Fruit fly (Drosophila melanogaster) whole organism, embryonic: ENCODE results near the gene Unc50.

Experiments used
- CG10431 ChIP-seq: fragments of 200-800 bp; sonication (Bioruptor generic); optimal IDR thresholded peaks from 3 replicates; lab custom pipeline; 2018; ENCODE audit warnings: missing biosample characterization, mild to moderate bottlenecking, missing genetic modification characterization
- CG10979 ChIP-seq: fragments of 200-800 bp; sonication (Bioruptor generic); optimal IDR thresholded peaks from 2 replicates; lab custom pipeline; 2018; ENCODE audit warnings: missing biosample characterization, mild to moderate bottlenecking, missing genetic modification characterization, moderate library complexity
- CG12104 ChIP-seq: fragments of 200-800 bp; sonication (Bioruptor generic); optimal IDR thresholded peaks from 3 replicates; lab custom pipeline; 2016; ENCODE audit warnings: missing biosample characterization, missing genetic modification characterization
- CG12155 ChIP-seq: fragments of 200-800 bp; sonication (Bioruptor generic); optimal IDR thresholded peaks from 3 replicates; lab custom pipeline; 2016; ENCODE audit warnings: missing biosample characterization, missing genetic modification characterization
- CG14710 ChIP-seq: fragments of 200-800 bp; sonication (Bioruptor generic); optimal IDR thresholded peaks from 3 replicates; lab custom pipeline; 2019; ENCODE audit warnings: missing biosample characterization, mild to moderate bottlenecking, missing genetic modification characterization, moderate library complexity
- CG15514 ChIP-seq: fragments of 200-800 bp; sonication (Bioruptor generic); optimal IDR thresholded peaks from 3 replicates; lab custom pipeline; 2017; ENCODE audit warnings: missing biosample characterization, missing genetic modification characterization, mild to moderate bottlenecking, moderate library complexity, missing genetic modification reagents
- CG17359 ChIP-seq: fragments of 200-800 bp; sonication (Bioruptor generic); optimal IDR thresholded peaks from 3 replicates; lab custom pipeline; 2018; ENCODE audit warnings: missing biosample characterization, mild to moderate bottlenecking, missing genetic modification characterization, moderate library complexity
- CG17385 ChIP-seq: fragments of 200-800 bp; sonication (Bioruptor generic); optimal IDR thresholded peaks from 3 replicates; lab custom pipeline; 2018; ENCODE audit warnings: missing biosample characterization, mild to moderate bottlenecking, missing genetic modification characterization
- CG17912 ChIP-seq: fragments of 200-800 bp; sonication (Bioruptor generic); optimal IDR thresholded peaks from 2 replicates; lab custom pipeline; 2018; ENCODE audit warnings: missing biosample characterization, mild to moderate bottlenecking, missing genetic modification characterization
- CG2202 ChIP-seq: fragments of 200-800 bp; sonication (Bioruptor generic); optimal IDR thresholded peaks from 2 replicates; lab custom pipeline; 2018; ENCODE audit warnings: missing biosample characterization, mild to moderate bottlenecking, missing genetic modification characterization
- CG2678 ChIP-seq: fragments of 200-800 bp; sonication (Bioruptor generic); optimal IDR thresholded peaks from 3 replicates; lab custom pipeline; 2019; ENCODE audit warnings: missing biosample characterization, mild to moderate bottlenecking, missing genetic modification characterization, moderate library complexity
- CG4404 ChIP-seq: fragments of 200-800 bp; sonication (Bioruptor generic); IDR thresholded peaks from 2 replicates; pipeline ENCODE4 v1.3.6; 2022; ENCODE audit warnings: missing biosample characterization, missing genetic modification characterization
- CG4617 ChIP-seq: fragments of 200-800 bp; sonication (Bioruptor generic); optimal IDR thresholded peaks from 3 replicates; lab custom pipeline; 2016; ENCODE audit warnings: missing biosample characterization, missing genetic modification characterization, borderline replicate concordance
- CG8290 ChIP-seq, 3 experiments: fragments of 200-800 bp; sonication (Bioruptor generic); optimal IDR thresholded peaks; 2 replicates each; lab custom pipeline; 2016 to 2019; ENCODE audit warnings: missing biosample characterization in 3 of 3, missing genetic modification characterization in 3 of 3, mild to moderate bottlenecking in 2 of 3, moderate library complexity in 1 of 3
- CG9727 ChIP-seq: fragments of 200-800 bp; sonication (Bioruptor generic); optimal IDR thresholded peaks from 3 replicates; lab custom pipeline; 2017; ENCODE audit warnings: missing biosample characterization, mild to moderate bottlenecking, missing genetic modification characterization
- CG9817 ChIP-seq: fragments of 200-800 bp; sonication (Bioruptor generic); optimal IDR thresholded peaks from 2 replicates; lab custom pipeline; 2018; ENCODE audit warnings: missing biosample characterization, mild to moderate bottlenecking, missing genetic modification characterization, moderate library complexity
- CG9876 ChIP-seq: fragments of 200-800 bp; sonication (Bioruptor generic); optimal IDR thresholded peaks from 2 replicates; lab custom pipeline; 2016; ENCODE audit warnings: missing biosample characterization, missing genetic modification characterization
- Doc3 ChIP-seq: fragments of 200-800 bp; sonication (Bioruptor generic); IDR thresholded peaks from 3 replicates; pipeline ENCODE4 v1.3.6; 2022; ENCODE audit warnings: missing biosample characterization, missing genetic modification characterization; ENCODE audit not compliant: partially characterized antibody
- Dref ChIP-seq: fragments of 200-800 bp; sonication (Bioruptor generic); IDR thresholded peaks from 2 replicates; pipeline ENCODE4 v1.3.6; 2022; ENCODE audit warnings: missing biosample characterization, missing genetic modification characterization
- Ets97D ChIP-seq: fragments of 200-800 bp; sonication (Bioruptor generic); optimal IDR thresholded peaks from 3 replicates; lab custom pipeline; 2016; ENCODE audit warnings: missing biosample characterization, missing genetic modification characterization
- Fer1 ChIP-seq: fragments of 200-800 bp; sonication (Bioruptor generic); optimal IDR thresholded peaks from 2 replicates; lab custom pipeline; 2017; ENCODE audit warnings: missing biosample characterization, mild to moderate bottlenecking, missing genetic modification characterization
- Fer3 ChIP-seq: fragments of 200-800 bp; sonication (Bioruptor generic); optimal IDR thresholded peaks from 2 replicates; lab custom pipeline; 2018; ENCODE audit warnings: missing biosample characterization, mild to moderate bottlenecking, missing genetic modification characterization, moderate library complexity
- Gug ChIP-seq: fragments of 200-800 bp; sonication (Bioruptor generic); IDR thresholded peaks from 4 replicates; pipeline ENCODE4 v1.3.6; 2022; ENCODE audit warnings: missing biosample characterization, missing genetic modification characterization
- Hsf ChIP-seq: fragments of 200-800 bp; sonication (Bioruptor generic); optimal IDR thresholded peaks from 3 replicates; lab custom pipeline; 2016; ENCODE audit warnings: missing biosample characterization, missing genetic modification characterization
- Lhr ChIP-seq: fragments of 200-800 bp; sonication (Bioruptor generic); optimal IDR thresholded peaks from 3 replicates; lab custom pipeline; 2017; ENCODE audit warnings: mild to moderate bottlenecking, missing biosample characterization, missing genetic modification reagents, missing genetic modification characterization
- Lim3 ChIP-seq: fragments of 200-800 bp; sonication (Bioruptor generic); IDR thresholded peaks from 2 replicates; pipeline ENCODE4 v1.3.6; 2022; ENCODE audit warnings: missing biosample characterization, missing genetic modification characterization
- Pdp1 ChIP-seq, 2 experiments: fragments of 200-800 bp; sonication (Bioruptor generic); optimal IDR thresholded peaks; 3 replicates each; lab custom pipeline; 2016; ENCODE audit warnings: missing biosample characterization in 2 of 2, missing genetic modification characterization in 2 of 2, mild to moderate bottlenecking in 1 of 2, moderate library complexity in 1 of 2
- Sox100B ChIP-seq: fragments of 200-800 bp; sonication (Bioruptor generic); optimal IDR thresholded peaks from 3 replicates; lab custom pipeline; 2018; ENCODE audit warnings: missing biosample characterization, mild to moderate bottlenecking, missing genetic modification characterization
- Spps ChIP-seq: fragments of 200-800 bp; sonication (Bioruptor generic); optimal IDR thresholded peaks from 2 replicates; lab custom pipeline; 2018; ENCODE audit warnings: missing biosample characterization, mild to moderate bottlenecking, missing genetic modification characterization
- Sry-δ ChIP-seq: fragments of 200-800 bp; sonication (Bioruptor generic); optimal IDR thresholded peaks from 2 replicates; lab custom pipeline; 2016; ENCODE audit warnings: missing biosample characterization, missing genetic modification characterization
- Usf ChIP-seq: fragments of 200-800 bp; sonication (Bioruptor generic); optimal IDR thresholded peaks from 2 replicates; lab custom pipeline; 2017; ENCODE audit warnings: missing genotype, missing biosample characterization, missing genetic modification characterization
- al ChIP-seq: fragments of 200-800 bp; sonication (Bioruptor generic); IDR thresholded peaks from 2 replicates; pipeline ENCODE4 v1.3.6; 2022; ENCODE audit warnings: missing biosample characterization, missing genetic modification characterization
- amos ChIP-seq: fragments of 200-800 bp; sonication (Bioruptor generic); IDR thresholded peaks from 2 replicates; pipeline ENCODE4 v1.3.6; 2022; ENCODE audit warnings: missing biosample characterization, missing genetic modification characterization; ENCODE audit not compliant: partially characterized antibody
- az2 ChIP-seq: fragments of 200-800 bp; sonication (Bioruptor generic); optimal IDR thresholded peaks from 3 replicates; lab custom pipeline; 2016; ENCODE audit warnings: missing biosample characterization, missing genetic modification characterization
- bsh ChIP-seq, 2 experiments: fragments of 200-800 bp; sonication (Bioruptor generic); optimal IDR thresholded peaks; 2 replicates each; lab custom pipeline; 2017 to 2018; ENCODE audit warnings: mild to moderate bottlenecking in 2 of 2, missing biosample characterization in 2 of 2, missing genetic modification characterization in 2 of 2, moderate library complexity in 1 of 2
- dmrt11E ChIP-seq: fragments of 200-800 bp; sonication (Bioruptor generic); optimal IDR thresholded peaks from 3 replicates; lab custom pipeline; 2018; ENCODE audit warnings: missing biosample characterization, mild to moderate bottlenecking, missing genetic modification characterization, moderate library complexity
- exex ChIP-seq: fragments of 200-800 bp; sonication (Bioruptor generic); optimal IDR thresholded peaks from 4 replicates; lab custom pipeline; 2018; ENCODE audit warnings: missing biosample characterization, mild to moderate bottlenecking, missing genetic modification characterization, moderate library complexity
- gfzf ChIP-seq: fragments of 200-800 bp; sonication (Bioruptor generic); optimal IDR thresholded peaks from 2 replicates; lab custom pipeline; 2016; ENCODE audit warnings: missing biosample characterization, mild to moderate bottlenecking, missing genetic modification characterization, moderate library complexity
- grau ChIP-seq: fragments of 200-800 bp; optimal IDR thresholded peaks from 3 replicates; lab custom pipeline; 2019; ENCODE audit warnings: missing biosample characterization, mild to moderate bottlenecking, missing genetic modification characterization, moderate library complexity
- grn ChIP-seq: fragments of 200-800 bp; sonication (Bioruptor generic); optimal IDR thresholded peaks from 3 replicates; lab custom pipeline; 2017; ENCODE audit warnings: missing biosample characterization, missing genetic modification characterization
- gro ChIP-seq: fragments of 200-800 bp; sonication (Bioruptor generic); optimal IDR thresholded peaks from 2 replicates; lab custom pipeline; 2016; ENCODE audit warnings: missing biosample characterization, missing genetic modification characterization
- hkb ChIP-seq, 2 experiments: fragments of 200-800 bp in 1 of 2; fragments of >200 bp in 1 of 2; sonication (Bioruptor generic) in 1 of 2; IDR thresholded peaks in 1 of 2; optimal IDR thresholded peaks in 1 of 2; 2 replicates each; pipeline versions ENCODE4 v1.3.6 to Lab custom; 2017 to 2022; ENCODE audit warnings: missing biosample characterization in 1 of 2, missing genetic modification characterization in 1 of 2
- insv ChIP-seq, 2 experiments: fragments of 200-800 bp; sonication (Bioruptor generic); optimal IDR thresholded peaks; 3 replicates each; lab custom pipeline; 2016 to 2018; ENCODE audit warnings: missing biosample characterization in 2 of 2, missing genetic modification characterization in 2 of 2
- odd ChIP-seq: fragments of 200-800 bp; sonication (Bioruptor generic); optimal IDR thresholded peaks from 2 replicates; lab custom pipeline; 2017; ENCODE audit warnings: missing biosample characterization, mild to moderate bottlenecking, missing genetic modification characterization
- slou ChIP-seq: fragments of 200-800 bp; sonication (Bioruptor generic); optimal IDR thresholded peaks from 3 replicates; lab custom pipeline; 2016; ENCODE audit warnings: missing biosample characterization, missing genetic modification characterization
- tgo ChIP-seq: fragments of 200-800 bp; sonication (Bioruptor generic); IDR thresholded peaks from 3 replicates; pipeline ENCODE4 v1.3.6; 2022; ENCODE audit warnings: missing biosample characterization, missing genetic modification characterization
- trem ChIP-seq: fragments of 200-800 bp; optimal IDR thresholded peaks from 3 replicates; lab custom pipeline; 2019; ENCODE audit warnings: missing biosample characterization, mild to moderate bottlenecking, missing genetic modification characterization, moderate library complexity
- vnd ChIP-seq: fragments of 200-800 bp; sonication (Bioruptor generic); IDR thresholded peaks from 3 replicates; pipeline ENCODE4 v1.3.6; 2022; ENCODE audit warnings: missing biosample characterization, missing genetic modification characterization; ENCODE audit not compliant: partially characterized antibody

Gene Unc50

dm6 chr3R:8673803-8674234, 2.6 kb downstream of the Unc50 start, which contains the start of gene mRpL19 (continued):
- peak; percentile 57 for TF ChIP-seq grau (tag; lab: Kevin White, UChicago)
- no peak for TF ChIP-seq al
- TF ChIP-seq CG10431 (GFP tag; lab: Kevin White, UChicago) = peak; percentile 31
- TF ChIP-seq Usf = no peak
- peak; percentile 26 for TF ChIP-seq CG9727 (GFP tag; lab: Kevin White, UChicago)
- TF ChIP-seq CG2202 = peak; percentile 11
- peak; percentile 8 for TF ChIP-seq odd
- TF ChIP-seq CG12104 (GFP tag; lab: Kevin White, UChicago) = peak; percentile 21
- no peak for TF ChIP-seq Lhr
- no peak for TF ChIP-seq slou
- TF ChIP-seq bsh (GFP tag; optimal IDR thresholded peaks at IDR 0.05; lab: Kevin White, UChicago) = peak in 1 of 2 experiments; percentile 38
- TF ChIP-seq exex = peak; percentile 73
- TF ChIP-seq Sry-δ (GFP tag; lab: Kevin White, UChicago) = peak; percentile 21
- TF ChIP-seq Ets97D (GFP tag; lab: Kevin White, UChicago) = peak; percentile 9
- TF ChIP-seq CG2678 (tag; lab: Kevin White, UChicago) = peak; percentile 63
- peak; percentile 22 for TF ChIP-seq CG4617
- no peak for TF ChIP-seq CG4404
- TF ChIP-seq CG17359 (tag; lab: Kevin White, UChicago) = peak; percentile 40
- peak; percentile 100 for TF ChIP-seq trem
- TF ChIP-seq Sox100B = peak; percentile 44
- peak; percentile 50 for TF ChIP-seq CG17385 (GFP tag; lab: Kevin White, UChicago)
- TF ChIP-seq amos (GFP tag; lab: Robert Waterston, UW) = peak; percentile 65; the same call in 1 of the 2 replicates
- TF ChIP-seq CG14710 = peak; percentile 69
- peak; percentile 11 for TF ChIP-seq gro (GFP tag; lab: Kevin White, UChicago)
- TF ChIP-seq dmrt11E (tag; lab: Kevin White, UChicago) = peak; percentile 34
- peak; percentile 28 for TF ChIP-seq CG12155 (GFP tag; lab: Kevin White, UChicago)
- peak; percentile 39; the same call in 2 of the 3 replicates for TF ChIP-seq Doc3 (GFP tag; lab: Robert Waterston, UW)
- no peak for TF ChIP-seq CG17912 (GFP tag; lab: Kevin White, UChicago)
- TF ChIP-seq CG9817 (tag; lab: Kevin White, UChicago) = peak; percentile 31
- no peak for TF ChIP-seq Hsf (GFP tag; lab: Kevin White, UChicago)
- TF ChIP-seq gfzf = peak; percentile 14
- no peak for TF ChIP-seq Spps (tag; lab: Kevin White, UChicago)
- TF ChIP-seq Pdp1 (GFP tag; optimal IDR thresholded peaks at IDR 0.05; lab: Kevin White, UChicago) = peak in 1 of 2 experiments; percentile 90
- TF ChIP-seq vnd (GFP tag; lab: Robert Waterston, UW) = peak; percentile 52; the same call in 2 of the 3 replicates
- TF ChIP-seq CG15514 (GFP tag; lab: Kevin White, UChicago) = peak; percentile 53
- no peak for TF ChIP-seq Lim3
- TF ChIP-seq Gug (GFP tag; lab: Robert Waterston, UW) = no peak
- TF ChIP-seq tgo = no peak
- TF ChIP-seq CG9876 (GFP tag; lab: Kevin White, UChicago) = no peak
- TF ChIP-seq grn (GFP tag; lab: Kevin White, UChicago) = peak; percentile 91
- peak; percentile 45 for TF ChIP-seq CG8290 (GFP tag; optimal IDR thresholded peaks at IDR 0.05; lab: Kevin White, UChicago)
- no peak for TF ChIP-seq CG8290 (tag; optimal IDR thresholded peaks at IDR 0.05; lab: Kevin White, UChicago)
- peak; percentile 50 for TF ChIP-seq CG10979 (tag; lab: Kevin White, UChicago)
- peak; percentile 64 for TF ChIP-seq Fer1
- peak; percentile 78 for TF ChIP-seq Dref (GFP tag; lab: Robert Waterston, UW)
- TF ChIP-seq Fer3 (tag; lab: Kevin White, UChicago) = peak; percentile 52
- no peak for TF ChIP-seq hkb (optimal IDR thresholded peaks at IDR 0.05; lab: Kevin White, UChicago)
- TF ChIP-seq hkb (GFP tag; IDR thresholded peaks at IDR 0.05; lab: Robert Waterston, UW) = peak; percentile 38; the same call in 1 of the 2 replicates
- TF ChIP-seq az2 (GFP tag; lab: Kevin White, UChicago) = peak; percentile 9
- peak in 1 of 2 experiments; percentile 23 for TF ChIP-seq insv (GFP tag; optimal IDR thresholded peaks at IDR 0.05; lab: Kevin White, UChicago)
